Worm (Caenorhabditis elegans) whole organism, L1 larva: ENCODE measurements around the gene ZK669.5.

Source experiments
- C04F5.9 ChIP-seq: sonication (generic microtip); optimal IDR thresholded peaks from 2 replicates; lab custom pipeline; 2016; ENCODE audit warnings: missing genetic modification characterization, missing compliant biosample characterization
- C16A3.4 ChIP-seq: fragments of 150-350 bp; optimal IDR thresholded peaks from 2 replicates; lab custom pipeline; 2014; ENCODE audit warnings: missing biosample characterization, missing genetic modification characterization
- C34B4.2 ChIP-seq: sonication (generic microtip); optimal IDR thresholded peaks from 2 replicates; lab custom pipeline; 2017; ENCODE audit warnings: mild to moderate bottlenecking, missing genetic modification characterization, missing compliant biosample characterization
- F16B12.6 ChIP-seq: fragments of 150-350 bp; optimal IDR thresholded peaks from 2 replicates; lab custom pipeline; 2014; ENCODE audit warnings: missing biosample characterization, missing genetic modification characterization
- aha-1 ChIP-seq: fragments of 150-350 bp; optimal IDR thresholded peaks from 2 replicates; lab custom pipeline; 2014; ENCODE audit warnings: missing biosample characterization, missing genetic modification characterization
- alr-1 ChIP-seq: fragments of 200-800 bp; sonication (Bioruptor generic); optimal IDR thresholded peaks from 2 replicates; lab custom pipeline; 2018; ENCODE audit warnings: borderline replicate concordance, mild to moderate bottlenecking, missing genetic modification characterization, missing compliant biosample characterization
- aly-2 ChIP-seq: fragments of 150-350 bp; optimal IDR thresholded peaks from 2 replicates; lab custom pipeline; 2014; ENCODE audit warnings: missing biosample characterization, missing genetic modification characterization
- blmp-1 ChIP-seq: fragments of 150-350 bp; optimal IDR thresholded peaks from 2 replicates; lab custom pipeline; 2014; ENCODE audit warnings: missing biosample characterization, missing genetic modification characterization
- ceh-8 ChIP-seq: fragments of 200-800 bp; sonication (Bioruptor generic); optimal IDR thresholded peaks from 2 replicates; lab custom pipeline; 2018; ENCODE audit warnings: mild to moderate bottlenecking, missing genetic modification characterization, moderate library complexity, missing compliant biosample characterization
- ceh-88 ChIP-seq: fragments of 200-800 bp; sonication (Bioruptor generic); IDR thresholded peaks from 2 replicates; pipeline ENCODE4 v1.3.6; 2022; ENCODE audit warnings: missing genetic modification characterization, missing compliant biosample characterization
- ceh-90 ChIP-seq: sonication (generic microtip); optimal IDR thresholded peaks from 2 replicates; lab custom pipeline; 2016; ENCODE audit warnings: missing genetic modification characterization, missing compliant biosample characterization
- dpl-1 ChIP-seq, 3 experiments: fragments of 150-350 bp in 2 of 3; sonication (generic microtip) in 1 of 3; optimal IDR thresholded peaks; 2 replicates each; lab custom pipeline; 2014 to 2017; ENCODE audit warnings: missing biosample characterization in 3 of 3, missing genetic modification characterization in 3 of 3, missing genetic modification reagents in 3 of 3
- efl-1 ChIP-seq, 4 experiments: fragments of 150-350 bp; optimal IDR thresholded peaks in 3 of 4; peaks in 1 of 4; 1 replicate in 1 of 4; 2 replicates in 3 of 4; lab custom pipeline; 2014; ENCODE audit warnings: missing biosample characterization in 2 of 4, missing genetic modification characterization in 2 of 4, missing genetic modification reagents in 2 of 4
- efl-3 ChIP-seq: fragments of 200-800 bp; sonication (Bioruptor generic); optimal IDR thresholded peaks from 2 replicates; lab custom pipeline; 2018; ENCODE audit warnings: mild to moderate bottlenecking, missing genetic modification characterization, missing compliant biosample characterization
- elt-3 ChIP-seq, 6 experiments: fragments of 150-350 bp in 1 of 6; sonication (generic microtip); optimal IDR thresholded peaks; 2 replicates each; lab custom pipeline; 2017 to 2018; ENCODE audit warnings: missing biosample characterization in 6 of 6, missing genetic modification characterization in 6 of 6, inconsistent platforms in 1 of 6
- ets-5 ChIP-seq: fragments of 200-800 bp; sonication (Bioruptor generic); IDR thresholded peaks from 2 replicates; pipeline ENCODE4 v1.3.6; 2022; ENCODE audit warnings: missing genetic modification characterization, missing compliant biosample characterization
- fkh-4 ChIP-seq: sonication (generic microtip); optimal IDR thresholded peaks from 2 replicates; lab custom pipeline; 2016; ENCODE audit warnings: missing compliant biosample characterization, missing genetic modification characterization, borderline replicate concordance
- fkh-8 ChIP-seq: sonication (generic microtip); optimal IDR thresholded peaks from 2 replicates; lab custom pipeline; 2016; ENCODE audit warnings: mild to moderate bottlenecking, missing genetic modification characterization, missing compliant biosample characterization
- grh-1 ChIP-seq: fragments of 200-800 bp; sonication (Bioruptor generic); IDR thresholded peaks from 2 replicates; pipeline ENCODE4 v1.3.6; 2022; ENCODE audit warnings: missing genetic modification reagents, missing genetic modification characterization, missing compliant biosample characterization
- hlh-17 ChIP-seq: fragments of 200-800 bp; sonication (Bioruptor generic); optimal IDR thresholded peaks from 2 replicates; lab custom pipeline; 2018; ENCODE audit warnings: missing genetic modification characterization, mild to moderate bottlenecking, missing compliant biosample characterization, moderate library complexity, borderline replicate concordance
- hpl-2 ChIP-seq: fragments of 150-350 bp; optimal IDR thresholded peaks from 2 replicates; lab custom pipeline; 2014; ENCODE audit warnings: missing biosample characterization, missing genetic modification reagents, missing genetic modification characterization
- irx-1 ChIP-seq: sonication (generic microtip); optimal IDR thresholded peaks from 2 replicates; lab custom pipeline; 2016; ENCODE audit warnings: missing genetic modification characterization, missing compliant biosample characterization
- isw-1 ChIP-seq: fragments of 200-800 bp; sonication (Bioruptor generic); IDR thresholded peaks from 2 replicates; pipeline ENCODE4 v1.3.6; 2022; ENCODE audit warnings: missing genetic modification characterization, missing compliant biosample characterization
- lin-35 ChIP-seq, 2 experiments: fragments of 150-350 bp; optimal IDR thresholded peaks; 2 replicates each; lab custom pipeline; 2014; ENCODE audit warnings: missing biosample characterization in 2 of 2, missing genetic modification characterization in 2 of 2, missing genetic modification reagents in 2 of 2
- lir-3 ChIP-seq: sonication (generic microtip); optimal IDR thresholded peaks from 2 replicates; lab custom pipeline; 2016; ENCODE audit warnings: mild to moderate bottlenecking, missing genetic modification characterization, moderate library complexity, missing compliant biosample characterization; ENCODE audit not compliant: poor library complexity
- lsy-2 ChIP-seq, 2 experiments: fragments of 150-350 bp; optimal IDR thresholded peaks; 2 replicates each; lab custom pipeline; 2014; ENCODE audit warnings: missing biosample characterization in 2 of 2, missing genetic modification characterization in 2 of 2
- mab-9 ChIP-seq: fragments of 200-800 bp; sonication (Bioruptor generic); IDR thresholded peaks from 2 replicates; pipeline ENCODE4 v1.3.6; 2022; ENCODE audit warnings: missing genetic modification reagents, missing genetic modification characterization, missing compliant biosample characterization
- mdl-1 ChIP-seq, 2 experiments: fragments of 150-350 bp; optimal IDR thresholded peaks; 2 replicates each; lab custom pipeline; 2014 to 2017; ENCODE audit warnings: missing biosample characterization in 2 of 2, missing genetic modification characterization in 2 of 2, inconsistent platforms in 1 of 2
- mef-2 ChIP-seq: fragments of 150-350 bp; optimal IDR thresholded peaks from 2 replicates; lab custom pipeline; 2014; ENCODE audit warnings: missing biosample characterization, missing genetic modification characterization
- mep-1 ChIP-seq: fragments of 150-350 bp; optimal IDR thresholded peaks from 2 replicates; lab custom pipeline; 2014; ENCODE audit warnings: missing biosample characterization, missing genetic modification characterization
- nhr-12 ChIP-seq: sonication (generic microtip); optimal IDR thresholded peaks from 2 replicates; lab custom pipeline; 2017; ENCODE audit warnings: missing biosample characterization, missing genetic modification characterization
- nhr-20 ChIP-seq: sonication (generic microtip); optimal IDR thresholded peaks from 2 replicates; lab custom pipeline; 2016; ENCODE audit warnings: mild to moderate bottlenecking, missing genetic modification characterization, missing compliant biosample characterization
- nhr-237 ChIP-seq: fragments of 150-350 bp; optimal IDR thresholded peaks from 2 replicates; lab custom pipeline; 2014; ENCODE audit warnings: missing biosample characterization, missing genetic modification characterization
- nhr-28 ChIP-seq: fragments of 150-350 bp; optimal IDR thresholded peaks from 2 replicates; lab custom pipeline; 2014; ENCODE audit warnings: missing biosample characterization, missing genetic modification characterization
- nhr-47 ChIP-seq: sonication (generic microtip); optimal IDR thresholded peaks from 2 replicates; lab custom pipeline; 2016; ENCODE audit warnings: mild to moderate bottlenecking, missing genetic modification characterization, moderate library complexity, missing compliant biosample characterization
- nhr-77 ChIP-seq: fragments of 150-350 bp; optimal IDR thresholded peaks from 2 replicates; lab custom pipeline; 2014; ENCODE audit warnings: missing biosample characterization, missing genetic modification characterization
- nhr-84 ChIP-seq: sonication (generic microtip); optimal IDR thresholded peaks from 2 replicates; lab custom pipeline; 2017; ENCODE audit warnings: missing biosample characterization, missing genetic modification characterization
- pag-3 ChIP-seq: sonication (generic microtip); optimal IDR thresholded peaks from 2 replicates; lab custom pipeline; 2017; ENCODE audit warnings: missing genetic modification characterization, mild to moderate bottlenecking, missing compliant biosample characterization, antibody characterized with exemption, borderline replicate concordance; ENCODE audit not compliant: insufficient read depth
- pax-3 ChIP-seq: fragments of 200-800 bp; sonication (Bioruptor generic); optimal IDR thresholded peaks from 2 replicates; lab custom pipeline; 2018; ENCODE audit warnings: mild to moderate bottlenecking, missing genetic modification characterization, moderate library complexity, missing compliant biosample characterization
- pqm-1 ChIP-seq: sonication (generic microtip); optimal IDR thresholded peaks from 3 replicates; lab custom pipeline; 2017; ENCODE audit warnings: missing biosample characterization, missing genetic modification characterization
- rnt-1 ChIP-seq: sonication (generic microtip); optimal IDR thresholded peaks from 2 replicates; lab custom pipeline; 2016; ENCODE audit warnings: mild to moderate bottlenecking, missing genetic modification characterization, moderate library complexity, missing compliant biosample characterization
- snpc-4 ChIP-seq: fragments of 150-350 bp; optimal IDR thresholded peaks from 2 replicates; lab custom pipeline; 2014; ENCODE audit warnings: missing biosample characterization, missing genetic modification characterization
- sox-4 ChIP-seq: sonication (generic microtip); optimal IDR thresholded peaks from 2 replicates; lab custom pipeline; 2016; ENCODE audit warnings: missing genetic modification characterization, missing compliant biosample characterization
- sptf-1 ChIP-seq: fragments of 150-350 bp; optimal IDR thresholded peaks from 2 replicates; lab custom pipeline; 2014; ENCODE audit warnings: missing biosample characterization, missing genetic modification characterization
- sup-37 ChIP-seq: fragments of 200-800 bp; sonication (Bioruptor generic); optimal IDR thresholded peaks from 2 replicates; lab custom pipeline; 2018; ENCODE audit warnings: mild to moderate bottlenecking, missing genetic modification characterization, missing compliant biosample characterization
- tbx-2 ChIP-seq: sonication (generic microtip); optimal IDR thresholded peaks from 2 replicates; lab custom pipeline; 2016; ENCODE audit warnings: missing genetic modification characterization, missing compliant biosample characterization
- unc-30 ChIP-seq: sonication (generic microtip); optimal IDR thresholded peaks from 2 replicates; lab custom pipeline; 2017; ENCODE audit warnings: missing biosample characterization, missing genetic modification characterization
- unc-62 ChIP-seq: fragments of 150-350 bp; optimal IDR thresholded peaks from 2 replicates; lab custom pipeline; 2014; ENCODE audit warnings: missing biosample characterization, missing genetic modification reagents, missing genetic modification characterization
- unc-86 ChIP-seq: sonication (generic microtip); optimal IDR thresholded peaks from 2 replicates; lab custom pipeline; 2016; ENCODE audit warnings: missing genetic modification characterization, missing compliant biosample characterization
- unc-98 ChIP-seq: fragments of 200-800 bp; sonication (Bioruptor generic); IDR thresholded peaks from 2 replicates; pipeline ENCODE4 v1.3.6; 2022; ENCODE audit warnings: missing genetic modification characterization, missing compliant biosample characterization
- zip-4 ChIP-seq: fragments of 200-800 bp; sonication (Bioruptor generic); optimal IDR thresholded peaks from 2 replicates; lab custom pipeline; 2018; ENCODE audit warnings: mild to moderate bottlenecking, missing genetic modification characterization, moderate library complexity, missing compliant biosample characterization

Gene ZK669.5

DNA sequence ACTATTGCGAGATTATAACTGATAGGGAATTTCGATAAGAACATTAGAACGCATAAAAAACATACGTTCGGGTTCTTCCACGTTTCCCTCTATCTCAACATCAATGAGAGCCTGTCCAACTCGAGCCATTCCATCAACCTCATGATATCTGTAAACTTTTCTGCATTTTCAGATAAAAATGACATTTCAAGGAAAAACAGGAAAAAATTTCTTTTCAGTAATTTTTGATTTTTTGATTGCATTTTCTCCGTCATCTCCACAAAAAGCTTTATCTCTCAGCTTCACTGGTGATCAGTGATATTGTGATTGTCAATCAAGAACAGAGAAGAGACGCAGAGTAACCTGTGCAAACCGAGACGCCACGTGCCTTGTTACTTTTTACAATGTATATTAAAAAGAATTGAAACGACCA, 2.3 kb downstream of the ZK669.5 start (continued):
- no peak for TF ChIP-seq alr-1 (tag; lab: Kevin White, UChicago)
- TF ChIP-seq sptf-1 (tag; lab: Kevin White, UChicago) = no peak
- no peak for TF ChIP-seq unc-98
- no peak for TF ChIP-seq mef-2
- TF ChIP-seq fkh-4 = no peak
- TF ChIP-seq nhr-12 (tag; lab: Kevin White, UChicago) = no peak
- TF ChIP-seq mdl-1 (tag; optimal IDR thresholded peaks at IDR 0.05; lab: Kevin White, UChicago) = peak in 1 of 2 experiments; percentile 21
- TF ChIP-seq unc-86 (tag; lab: Kevin White, UChicago) = no peak
- TF ChIP-seq nhr-47 = no peak
- TF ChIP-seq unc-30 (tag; lab: Kevin White, UChicago) = no peak
- no peak for TF ChIP-seq irx-1 (tag; lab: Kevin White, UChicago)
- no peak for TF ChIP-seq fkh-8 (tag; lab: Kevin White, UChicago)
- TF ChIP-seq aly-2 (tag; lab: Kevin White, UChicago) = no peak
- TF ChIP-seq F16B12.6 (tag; lab: Kevin White, UChicago) = no peak
- no peak for TF ChIP-seq pqm-1 (tag; lab: Kevin White, UChicago)
- no peak for TF ChIP-seq sox-4 (tag; lab: Kevin White, UChicago)
- peak; percentile 41 for TF ChIP-seq rnt-1 (tag; lab: Kevin White, UChicago)
- no peak for TF ChIP-seq zip-4 (GFP tag; lab: Kevin White, UChicago)
- no peak for TF ChIP-seq efl-3
- TF ChIP-seq ceh-8 = no peak
- TF ChIP-seq hlh-17 (GFP tag; lab: Kevin White, UChicago) = no peak
- TF ChIP-seq unc-62 = no peak
- TF ChIP-seq pag-3 = no peak
- TF ChIP-seq sup-37 (GFP tag; lab: Kevin White, UChicago) = no peak
- no peak for TF ChIP-seq snpc-4 (tag; lab: Kevin White, UChicago)
- no peak for TF ChIP-seq ceh-90 (tag; lab: Kevin White, UChicago)
- peak in 1 of 2 experiments; percentile 28 for TF ChIP-seq lin-35 (GFP tag; optimal IDR thresholded peaks at IDR 0.05; lab: Kevin White, UChicago)
- no peak for TF ChIP-seq elt-3 (tag; optimal IDR thresholded peaks at IDR 0.05; lab: Kevin White, UChicago)
- no peak for TF ChIP-seq C34B4.2 (tag; lab: Kevin White, UChicago)
- TF ChIP-seq isw-1 (GFP tag; lab: Robert Waterston, UW) = no peak
- TF ChIP-seq ceh-88 (GFP tag; lab: Robert Waterston, UW) = no peak
- TF ChIP-seq C04F5.9 (tag; lab: Kevin White, UChicago) = no peak
- TF ChIP-seq nhr-77 (tag; lab: Kevin White, UChicago) = no peak
- TF ChIP-seq C16A3.4 = no peak
- no peak for TF ChIP-seq ets-5 (GFP tag; lab: Robert Waterston, UW)
- no peak for TF ChIP-seq pax-3 (tag; lab: Kevin White, UChicago)
- no peak for TF ChIP-seq hpl-2 (GFP tag; lab: Kevin White, UChicago)
- TF ChIP-seq blmp-1 (tag; lab: Kevin White, UChicago) = no peak
- TF ChIP-seq mep-1 (tag; lab: Kevin White, UChicago) = peak; percentile 20
- no peak for TF ChIP-seq nhr-84 (tag; lab: Kevin White, UChicago)
- no peak for TF ChIP-seq nhr-28
- no peak for TF ChIP-seq mab-9 (GFP tag; lab: Robert Waterston, UW)
- no peak for TF ChIP-seq grh-1 (GFP tag; lab: Robert Waterston, UW)
- TF ChIP-seq lir-3 (tag; lab: Kevin White, UChicago) = no peak
- peak in 1 of 2 experiments; percentile 18 for TF ChIP-seq lsy-2 (tag; optimal IDR thresholded peaks at IDR 0.05; lab: Kevin White, UChicago)
- TF ChIP-seq tbx-2 (tag; lab: Kevin White, UChicago) = no peak
- no peak for TF ChIP-seq aha-1 (tag; lab: Kevin White, UChicago)
- peak in 1 of 3 experiments; percentile 6 for TF ChIP-seq dpl-1 (GFP tag; optimal IDR thresholded peaks at IDR 0.05; lab: Kevin White, UChicago)
- no peak for TF ChIP-seq nhr-237 (tag; lab: Kevin White, UChicago)
- TF ChIP-seq efl-1 (optimal IDR thresholded peaks at IDR 0.05; lab: Kevin White, UChicago) = peak in 1 of 2 experiments; percentile 16
- TF ChIP-seq efl-1 (GFP tag; optimal IDR thresholded peaks at IDR 0.05 in 1 of 2; lab: Kevin White, UChicago) = peak; percentile 38 to 71
- peak; percentile 41 for TF ChIP-seq nhr-20 (tag; lab: Kevin White, UChicago)
